Fruit fly (Drosophila melanogaster) whole organism, embryonic: Measurements from ENCODE around the gene Ppm1.

Experiments used
- Adf1 ChIP-seq: fragments of 200-800 bp; sonication (Bioruptor generic); IDR thresholded peaks from 2 replicates; pipeline ENCODE4 v1.3.6; 2022; ENCODE audit warnings: missing biosample characterization, missing genetic modification characterization
- Bdp1 ChIP-seq: fragments of 200-800 bp; sonication (Bioruptor generic); optimal IDR thresholded peaks from 3 replicates; lab custom pipeline; 2016; ENCODE audit warnings: missing biosample characterization, missing genetic modification characterization
- BtbVII ChIP-seq: fragments of 200-800 bp; sonication (Bioruptor generic); optimal IDR thresholded peaks from 3 replicates; lab custom pipeline; 2017; ENCODE audit warnings: missing biosample characterization, mild to moderate bottlenecking, missing genetic modification characterization
- CG12104 ChIP-seq: fragments of 200-800 bp; sonication (Bioruptor generic); optimal IDR thresholded peaks from 3 replicates; lab custom pipeline; 2016; ENCODE audit warnings: missing biosample characterization, missing genetic modification characterization
- CG13775 ChIP-seq: fragments of 200-800 bp; sonication (Bioruptor generic); optimal IDR thresholded peaks from 3 replicates; lab custom pipeline; 2017; ENCODE audit warnings: missing biosample characterization, mild to moderate bottlenecking, missing genetic modification characterization
- CG16779 ChIP-seq: fragments of 200-800 bp; sonication (Bioruptor generic); IDR thresholded peaks from 2 replicates; pipeline ENCODE4 v1.3.6; 2022; ENCODE audit warnings: missing biosample characterization, missing genetic modification characterization
- CG17359 ChIP-seq: fragments of 200-800 bp; sonication (Bioruptor generic); optimal IDR thresholded peaks from 3 replicates; lab custom pipeline; 2018; ENCODE audit warnings: missing biosample characterization, mild to moderate bottlenecking, missing genetic modification characterization, moderate library complexity
- CG17568 ChIP-seq: fragments of 200-800 bp; sonication (Bioruptor generic); optimal IDR thresholded peaks from 2 replicates; lab custom pipeline; 2018; ENCODE audit warnings: missing biosample characterization, mild to moderate bottlenecking, missing genetic modification characterization, moderate library complexity
- CG17829 ChIP-seq: fragments of 200-800 bp; optimal IDR thresholded peaks from 2 replicates; lab custom pipeline; 2019; ENCODE audit warnings: missing biosample characterization, mild to moderate bottlenecking, missing genetic modification characterization, moderate library complexity
- CG32767 ChIP-seq: fragments of 200-800 bp; sonication (Bioruptor generic); IDR thresholded peaks from 2 replicates; pipeline ENCODE4 v1.3.6; 2022; ENCODE audit warnings: missing biosample characterization, missing genetic modification characterization
- CG34376 ChIP-seq: fragments of 200-800 bp; sonication (Bioruptor generic); optimal IDR thresholded peaks from 2 replicates; lab custom pipeline; 2018; ENCODE audit warnings: missing biosample characterization, mild to moderate bottlenecking, missing genetic modification characterization
- CG34422 ChIP-seq: fragments of 200-800 bp; sonication (Bioruptor generic); IDR thresholded peaks from 3 replicates; pipeline ENCODE4 v1.3.6; 2022; ENCODE audit warnings: missing biosample characterization, missing genetic modification characterization
- CG43689 ChIP-seq: fragments of 200-800 bp; sonication (Bioruptor generic); IDR thresholded peaks from 2 replicates; pipeline ENCODE4 v1.3.6; 2022; ENCODE audit warnings: missing biosample characterization, missing genetic modification characterization
- CG7786 ChIP-seq: fragments of 200-800 bp; sonication (Bioruptor generic); optimal IDR thresholded peaks from 2 replicates; lab custom pipeline; 2016; ENCODE audit warnings: missing biosample characterization, missing genetic modification characterization
- CG8765 ChIP-seq: fragments of 200-800 bp; sonication (Bioruptor generic); IDR thresholded peaks from 2 replicates; pipeline ENCODE4 v1.3.6; 2022; ENCODE audit warnings: missing biosample characterization, missing genetic modification characterization
- CG8924 ChIP-seq: fragments of 200-800 bp; optimal IDR thresholded peaks from 3 replicates; lab custom pipeline; 2019; ENCODE audit warnings: missing biosample characterization, mild to moderate bottlenecking, missing genetic modification characterization, moderate library complexity
- CTCF ChIP-seq: fragments of 200-800 bp; sonication (Bioruptor generic); optimal IDR thresholded peaks from 2 replicates; lab custom pipeline; 2017; ENCODE audit warnings: missing biosample characterization, mild to moderate bottlenecking, missing genetic modification characterization, moderate library complexity
- D ChIP-seq, 2 experiments: fragments of 200-800 bp in 1 of 2; fragments of >200 bp in 1 of 2; sonication (Bioruptor generic) in 1 of 2; optimal IDR thresholded peaks; 2 replicates in 1 of 2; 3 replicates in 1 of 2; lab custom pipeline; 2017; ENCODE audit warnings: mild to moderate bottlenecking in 1 of 2, missing biosample characterization in 1 of 2, missing genetic modification characterization in 1 of 2, missing genetic modification reagents in 1 of 2
- Dll ChIP-seq: fragments of 200-800 bp; sonication (Bioruptor generic); IDR thresholded peaks from 4 replicates; pipeline ENCODE4 v1.3.6; 2022; ENCODE audit warnings: missing biosample characterization, missing genetic modification characterization; ENCODE audit not compliant: partially characterized antibody
- Dref ChIP-seq: fragments of 200-800 bp; sonication (Bioruptor generic); IDR thresholded peaks from 2 replicates; pipeline ENCODE4 v1.3.6; 2022; ENCODE audit warnings: missing biosample characterization, missing genetic modification characterization
- Eip74EF ChIP-seq, 2 experiments: fragments of 200-800 bp in 1 of 2; fragments of >200 bp in 1 of 2; sonication (Bioruptor generic) in 1 of 2; optimal IDR thresholded peaks; 2 replicates each; lab custom pipeline; 2017 to 2019; ENCODE audit warnings: missing biosample characterization in 2 of 2, missing genetic modification characterization in 2 of 2, mild to moderate bottlenecking in 1 of 2, moderate library complexity in 1 of 2
- Elba2 ChIP-seq: fragments of 200-800 bp; sonication (Bioruptor generic); optimal IDR thresholded peaks from 3 replicates; lab custom pipeline; 2016; ENCODE audit warnings: missing biosample characterization, missing genetic modification characterization
- Gug ChIP-seq: fragments of 200-800 bp; sonication (Bioruptor generic); IDR thresholded peaks from 4 replicates; pipeline ENCODE4 v1.3.6; 2022; ENCODE audit warnings: missing biosample characterization, missing genetic modification characterization
- Hand ChIP-seq: fragments of 200-800 bp; sonication (Bioruptor generic); optimal IDR thresholded peaks from 2 replicates; lab custom pipeline; 2017; ENCODE audit warnings: mild to moderate bottlenecking, missing biosample characterization, missing genetic modification reagents, missing genetic modification characterization
- Lhr ChIP-seq: fragments of 200-800 bp; sonication (Bioruptor generic); optimal IDR thresholded peaks from 3 replicates; lab custom pipeline; 2017; ENCODE audit warnings: mild to moderate bottlenecking, missing biosample characterization, missing genetic modification reagents, missing genetic modification characterization
- Med ChIP-seq: fragments of 200-800 bp; sonication (Bioruptor generic); peaks from one replicate; lab custom pipeline; 2016; ENCODE audit warnings: missing biosample characterization, missing genetic modification characterization, mild to moderate bottlenecking, inconsistent platforms, moderate library complexity
- NFAT ChIP-seq: fragments of 200-800 bp; sonication (Bioruptor generic); IDR thresholded peaks from 2 replicates; pipeline ENCODE4 v1.3.6; 2022; ENCODE audit warnings: missing biosample characterization, missing genetic modification characterization
- NfI ChIP-seq: fragments of 200-800 bp; sonication (Bioruptor generic); optimal IDR thresholded peaks from 3 replicates; lab custom pipeline; 2018; ENCODE audit warnings: missing biosample characterization, mild to moderate bottlenecking, missing genetic modification characterization, moderate library complexity
- Pdp1 ChIP-seq, 2 experiments: fragments of 200-800 bp; sonication (Bioruptor generic); optimal IDR thresholded peaks; 3 replicates each; lab custom pipeline; 2016; ENCODE audit warnings: missing biosample characterization in 2 of 2, missing genetic modification characterization in 2 of 2, mild to moderate bottlenecking in 1 of 2, moderate library complexity in 1 of 2
- Side ChIP-seq: fragments of 200-800 bp; sonication (Bioruptor generic); optimal IDR thresholded peaks from 2 replicates; lab custom pipeline; 2016; ENCODE audit warnings: missing biosample characterization, missing genetic modification characterization
- Sry-β ChIP-seq: fragments of 200-800 bp; sonication (Bioruptor generic); optimal IDR thresholded peaks from 2 replicates; lab custom pipeline; 2018; ENCODE audit warnings: missing biosample characterization, mild to moderate bottlenecking, missing genetic modification characterization, moderate library complexity
- Stat92E ChIP-seq, 3 experiments: fragments of >200 bp in 2 of 3; fragments of 200-800 bp in 1 of 3; sonication (Bioruptor generic) in 1 of 3; optimal IDR thresholded peaks; 2 replicates each; lab custom pipeline; 2017 to 2019; ENCODE audit warnings: missing biosample characterization in 3 of 3, missing genetic modification characterization in 3 of 3, mild to moderate bottlenecking in 1 of 3, moderate library complexity in 1 of 3
- Trl ChIP-seq, 3 experiments: fragments of >200 bp in 2 of 3; fragments of 200-800 bp in 1 of 3; sonication (Bioruptor generic) in 1 of 3; optimal IDR thresholded peaks; 2 replicates in 1 of 3; 3 replicates in 2 of 3; lab custom pipeline; 2016 to 2017; ENCODE audit warnings: missing biosample characterization in 1 of 3, missing genetic modification characterization in 1 of 3
- Xrp1 ChIP-seq: fragments of 200-800 bp; sonication (Bioruptor generic); IDR thresholded peaks from 2 replicates; pipeline ENCODE4 v1.3.6; 2022; ENCODE audit warnings: missing biosample characterization, missing genetic modification characterization
- ash1 ChIP-seq: fragments of 200-800 bp; sonication (Bioruptor generic); optimal IDR thresholded peaks from 2 replicates; lab custom pipeline; 2018; ENCODE audit warnings: missing biosample characterization, mild to moderate bottlenecking, missing genetic modification characterization
- chinmo ChIP-seq: fragments of 200-800 bp; sonication (Bioruptor generic); IDR thresholded peaks from 4 replicates; pipeline ENCODE4 v1.3.6; 2022; ENCODE audit warnings: missing biosample characterization, missing genetic modification characterization; ENCODE audit not compliant: partially characterized antibody
- ems ChIP-seq: fragments of 200-800 bp; sonication (Bioruptor generic); optimal IDR thresholded peaks from 3 replicates; lab custom pipeline; 2016; ENCODE audit warnings: missing biosample characterization, missing genetic modification characterization
- gfzf ChIP-seq: fragments of 200-800 bp; sonication (Bioruptor generic); optimal IDR thresholded peaks from 2 replicates; lab custom pipeline; 2016; ENCODE audit warnings: missing biosample characterization, mild to moderate bottlenecking, missing genetic modification characterization, moderate library complexity
- insv ChIP-seq, 2 experiments: fragments of 200-800 bp; sonication (Bioruptor generic); optimal IDR thresholded peaks; 3 replicates each; lab custom pipeline; 2016 to 2018; ENCODE audit warnings: missing biosample characterization in 2 of 2, missing genetic modification characterization in 2 of 2
- nerfin-2 ChIP-seq: fragments of 200-800 bp; sonication (Bioruptor generic); IDR thresholded peaks from 2 replicates; pipeline ENCODE4 v1.3.6; 2022; ENCODE audit warnings: missing biosample characterization, missing genetic modification characterization; ENCODE audit not compliant: partially characterized antibody
- odd ChIP-seq: fragments of 200-800 bp; sonication (Bioruptor generic); optimal IDR thresholded peaks from 2 replicates; lab custom pipeline; 2017; ENCODE audit warnings: missing biosample characterization, mild to moderate bottlenecking, missing genetic modification characterization
- pum ChIP-seq: fragments of 200-800 bp; sonication (Bioruptor generic); optimal IDR thresholded peaks from 2 replicates; lab custom pipeline; 2016; ENCODE audit warnings: missing biosample characterization, missing genetic modification characterization
- rib ChIP-seq: fragments of 200-800 bp; sonication (Bioruptor generic); IDR thresholded peaks from 2 replicates; pipeline ENCODE4 v1.3.6; 2022; ENCODE audit warnings: missing biosample characterization, missing genetic modification characterization
- row ChIP-seq: fragments of 200-800 bp; sonication (Bioruptor generic); IDR thresholded peaks from 3 replicates; pipeline ENCODE4 v1.3.6; 2022; ENCODE audit warnings: missing biosample characterization, missing genetic modification characterization
- run ChIP-seq: fragments of 200-800 bp; sonication (Bioruptor generic); optimal IDR thresholded peaks from 3 replicates; lab custom pipeline; 2018; ENCODE audit warnings: missing biosample characterization, mild to moderate bottlenecking, missing genetic modification characterization
- sd ChIP-seq: fragments of 200-800 bp; sonication (Bioruptor generic); optimal IDR thresholded peaks from 3 replicates; lab custom pipeline; 2018; ENCODE audit warnings: missing biosample characterization, mild to moderate bottlenecking, missing genetic modification characterization, moderate library complexity
- sr ChIP-seq: fragments of 200-800 bp; sonication (Bioruptor generic); IDR thresholded peaks from 3 replicates; pipeline ENCODE4 v1.3.6; 2022; ENCODE audit warnings: missing biosample characterization, missing genetic modification characterization
- tgo ChIP-seq: fragments of 200-800 bp; sonication (Bioruptor generic); IDR thresholded peaks from 3 replicates; pipeline ENCODE4 v1.3.6; 2022; ENCODE audit warnings: missing biosample characterization, missing genetic modification characterization
- wdn ChIP-seq: fragments of 200-800 bp; sonication (Bioruptor generic); IDR thresholded peaks from 2 replicates; pipeline ENCODE4 v1.3.6; 2022; ENCODE audit warnings: missing biosample characterization, missing genetic modification characterization
- wek ChIP-seq: fragments of 200-800 bp; sonication (Bioruptor generic); optimal IDR thresholded peaks from 3 replicates; lab custom pipeline; 2018; ENCODE audit warnings: missing biosample characterization, mild to moderate bottlenecking, missing genetic modification characterization, moderate library complexity

Ppm1 gene

DNA sequence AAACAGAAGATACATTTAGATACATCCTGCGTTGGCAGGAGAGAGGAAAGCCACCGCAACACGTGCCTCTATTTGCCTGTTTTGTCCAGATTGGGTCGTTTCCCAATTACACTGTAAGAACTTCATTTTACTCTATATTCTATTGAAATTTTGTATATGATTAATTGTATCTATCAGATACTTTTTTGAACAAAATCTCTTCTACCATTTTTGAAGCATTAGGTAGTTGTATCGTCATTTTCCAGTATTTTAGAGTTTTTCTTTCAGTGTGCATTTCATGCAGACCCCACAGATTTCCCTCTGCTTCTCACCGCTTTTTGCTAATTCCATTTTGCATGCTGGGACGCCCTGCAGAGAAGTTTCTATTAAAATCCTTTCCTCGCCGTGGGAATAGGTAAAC lies 26.6 kb upstream of the Ppm1 start (continued):
- TF ChIP-seq Lhr (GFP tag; lab: Kevin White, UChicago), result no peak
- TF ChIP-seq sr (GFP tag; lab: Robert Waterston, UW), result no peak
- TF ChIP-seq CG17359, result peak; percentile 44
- TF ChIP-seq CG12104 (GFP tag; lab: Kevin White, UChicago), result no peak
- no peak for TF ChIP-seq ash1
- TF ChIP-seq gfzf, result no peak
- TF ChIP-seq Stat92E (GFP tag; optimal IDR thresholded peaks at IDR 0.05; lab: Kevin White, UChicago), result no peak
- peak; percentile 1 for TF ChIP-seq Med (GFP tag; lab: Kevin White, UChicago)
- TF ChIP-seq Trl (optimal IDR thresholded peaks at IDR 0.05; lab: Kevin White, UChicago), result no peak
- peak; percentile 12 for TF ChIP-seq Trl (GFP tag; optimal IDR thresholded peaks at IDR 0.05; lab: Kevin White, UChicago)
- TF ChIP-seq D (optimal IDR thresholded peaks at IDR 0.05; lab: Kevin White, UChicago), result no peak
- TF ChIP-seq D (GFP tag; optimal IDR thresholded peaks at IDR 0.05; lab: Kevin White, UChicago), result peak; percentile 26
- TF ChIP-seq tgo (GFP tag; lab: Robert Waterston, UW), result peak; percentile 53; the same call in 2 of the 3 replicates
- TF ChIP-seq run, result peak; percentile 0
- peak; percentile 36 for TF ChIP-seq NfI (GFP tag; lab: Kevin White, UChicago)
- no peak for TF ChIP-seq CG34422
- TF ChIP-seq Eip74EF (GFP tag; optimal IDR thresholded peaks at IDR 0.05; lab: Kevin White, UChicago), result no peak
- no peak for TF ChIP-seq NFAT (GFP tag; lab: Robert Waterston, UW)
- no peak for TF ChIP-seq insv (GFP tag; optimal IDR thresholded peaks at IDR 0.05; lab: Kevin White, UChicago)
- no peak for TF ChIP-seq CG43689
- TF ChIP-seq CG17568 (GFP tag; lab: Kevin White, UChicago), result no peak
- TF ChIP-seq nerfin-2 (GFP tag; lab: Robert Waterston, UW), result no peak
- no peak for TF ChIP-seq Dref (GFP tag; lab: Robert Waterston, UW)
- TF ChIP-seq Hand (GFP tag; lab: Kevin White, UChicago), result peak; percentile 61
- TF ChIP-seq BtbVII (GFP tag; lab: Kevin White, UChicago), result no peak
- TF ChIP-seq CG34376 (GFP tag; lab: Kevin White, UChicago), result no peak
- no peak for TF ChIP-seq odd (GFP tag; lab: Kevin White, UChicago)
- no peak for TF ChIP-seq Sry-β (GFP tag; lab: Kevin White, UChicago)
- no peak for TF ChIP-seq pum (GFP tag; lab: Kevin White, UChicago)
- peak; percentile 29 for TF ChIP-seq CG13775 (GFP tag; lab: Kevin White, UChicago)
- peak; percentile 65 for TF ChIP-seq CG17829
- no peak for TF ChIP-seq CG8765 (GFP tag; lab: Robert Waterston, UW)
- no peak for TF ChIP-seq Elba2 (GFP tag; lab: Kevin White, UChicago)
- no peak for TF ChIP-seq CTCF (GFP tag; lab: Kevin White, UChicago)
- peak; percentile 71 for TF ChIP-seq Xrp1 (GFP tag; lab: Robert Waterston, UW)
- no peak for TF ChIP-seq ems
- TF ChIP-seq Adf1 (GFP tag; lab: Robert Waterston, UW), result 0 out of 2 replicates have a peak, but pooled peaks have one; percentile 31
- TF ChIP-seq Pdp1 (GFP tag; optimal IDR thresholded peaks at IDR 0.05; lab: Kevin White, UChicago), result no peak
- TF ChIP-seq rib (GFP tag; lab: Robert Waterston, UW), result 0 out of 2 replicates have a peak, but pooled peaks have one; percentile 36
- 0 out of 2 replicates have a peak, but pooled peaks have one; percentile 35 for TF ChIP-seq wdn (GFP tag; lab: Robert Waterston, UW)
- TF ChIP-seq row, result peak; percentile 69
- no peak for TF ChIP-seq chinmo
- no peak for TF ChIP-seq CG16779 (GFP tag; lab: Robert Waterston, UW)
- no peak for TF ChIP-seq Dll
- no peak for TF ChIP-seq Bdp1
- peak; percentile 26 for TF ChIP-seq sd (tag; lab: Kevin White, UChicago)
- no peak for TF ChIP-seq Side
- TF ChIP-seq Gug (GFP tag; lab: Robert Waterston, UW), result peak; percentile 48; the same call in 2 of the 4 replicates
- 0 out of 2 replicates have a peak, but pooled peaks have one; percentile 33 for TF ChIP-seq CG32767 (GFP tag; lab: Robert Waterston, UW)
- no peak for TF ChIP-seq wek (GFP tag; lab: Kevin White, UChicago)
- TF ChIP-seq CG7786 (GFP tag; lab: Kevin White, UChicago), result peak; percentile 35
- peak; percentile 52 for TF ChIP-seq CG8924 (tag; lab: Kevin White, UChicago)
